Worm (Caenorhabditis elegans): ENCODE data around the gene F14H12.3.

The F14H12.3 gene

ce11 chrX:4343915-4344314, at the start of gene F14H12.3:
Gene F14H12.3, plus strand, starts transcription at chrX:4344215.
- no peak for TF ChIP-seq tbx-9 (tag; optimal IDR thresholded peaks at IDR 0.05; ENCODE audit: borderline replicate concordance)
- TF ChIP-seq xnd-1 (tag; optimal IDR thresholded peaks at IDR 0.05): no peak
- TF ChIP-seq efl-1 (GFP tag; optimal IDR thresholded peaks at IDR 0.05): no peak
- TF ChIP-seq F49E8.2 (tag; optimal IDR thresholded peaks at IDR 0.05; ENCODE audit: insufficient read depth): no peak

- TF ChIP-seq egrh-3 (GFP tag; IDR thresholded peaks at IDR 0.05) (peak; percentile 31; the same call in 1 of the 2 replicates), rcor-1 (GFP tag; IDR thresholded peaks at IDR 0.05) (no peak), nhr-80 (tag; optimal IDR thresholded peaks at IDR 0.05) (peak; percentile 26), cebp-1 (GFP tag; IDR thresholded peaks at IDR 0.05) (peak; percentile 38; the same call in 1 of the 2 replicates), cebp-1 (tag; optimal IDR thresholded peaks at IDR 0.05) (peak; percentile 84)
Observed at ce11 chrX:4294957-4295356, 49.1 kb upstream of the F14H12.3 start.

ce11 chrX:4295917-4296316, 48.1 kb upstream of the F14H12.3 start:
- TF ChIP-seq F37B4.10 (GFP tag; IDR thresholded peaks at IDR 0.05) (no peak), rpc-1 (optimal IDR thresholded peaks at IDR 0.05) (no peak), rpc-1 (tag; optimal IDR thresholded peaks at IDR 0.05) (no peak)

ce11 chrX:4297452-4297851, 46.6 kb upstream of the F14H12.3 start, which contains the start of gene paf-2:
Gene paf-2, minus strand, starts transcription at chrX:4297741.
- TF ChIP-seq Y67H2A.10 (GFP tag; conservative IDR thresholded peaks at IDR 0.05) (no peak), ceh-27 (GFP tag; optimal IDR thresholded peaks at IDR 0.05) (peak; percentile 40)

ce11 chrX:4303200-4303599, 40.8 kb upstream of the F14H12.3 start:
- TF ChIP-seq K12H6.12 (tag; optimal IDR thresholded peaks at IDR 0.05) (no peak), T26A5.8 (tag; optimal IDR thresholded peaks at IDR 0.05) (no peak), B0035.1 (tag; optimal IDR thresholded peaks at IDR 0.05) (no peak), mcd-1 (GFP tag; IDR thresholded peaks at IDR 0.05) (no peak), cebp-2 (GFP tag; IDR thresholded peaks at IDR 0.05) (no peak), mxl-1 (tag; optimal IDR thresholded peaks at IDR 0.05) (no peak), madf-6 (GFP tag; IDR thresholded peaks at IDR 0.05) (no peak), egl-18 (GFP tag; IDR thresholded peaks at IDR 0.05) (no peak), hlh-26 (GFP tag; conservative IDR thresholded peaks at IDR 0.05) (no peak), ama-1 (optimal IDR thresholded peaks at IDR 0.05) (no peak), ama-1 (GFP tag; optimal IDR thresholded peaks at IDR 0.05) (no peak), sdz-38 (tag; optimal IDR thresholded peaks at IDR 0.05) (no peak), fkh-3 (tag; optimal IDR thresholded peaks at IDR 0.05) (no peak), unc-62 (GFP tag; optimal IDR thresholded peaks at IDR 0.05) (no peak), F52B5.7 (tag; optimal IDR thresholded peaks at IDR 0.05) (no peak), dpl-1 (GFP tag; optimal IDR thresholded peaks at IDR 0.05) (no peak)

- no peak for TF ChIP-seq ceh-27 (GFP tag; optimal IDR thresholded peaks at IDR 0.05)
- no peak for TF ChIP-seq nhr-179 (tag; optimal IDR thresholded peaks at IDR 0.05)
Observed at ce11 chrX:4306861-4307260, 37.2 kb upstream of the F14H12.3 start, which contains the start of gene pqn-15. Gene pqn-15, minus strand, starts transcription at chrX:4306961.

- TF ChIP-seq F37B4.10 (GFP tag; IDR thresholded peaks at IDR 0.05) (no peak), cebp-1 (GFP tag; IDR thresholded peaks at IDR 0.05) (no peak), cebp-1 (tag; optimal IDR thresholded peaks at IDR 0.05) (no peak), snpc-4 (GFP tag; optimal IDR thresholded peaks at IDR 0.05) (no peak), snpc-4 (tag; optimal IDR thresholded peaks at IDR 0.05) (no peak), F39B2.1 (GFP tag; IDR thresholded peaks at IDR 0.05) (no peak), let-607 (tag; optimal IDR thresholded peaks at IDR 0.05) (peak; percentile 11 to 20), attf-5 (GFP tag; optimal IDR thresholded peaks at IDR 0.05) (peak; percentile 39), nfya-1 (tag; optimal IDR thresholded peaks at IDR 0.05; ENCODE audit: borderline replicate concordance, insufficient read depth) (no peak), nhr-80 (tag; optimal IDR thresholded peaks at IDR 0.05) (peak; percentile 81), nfya-2 (GFP tag; IDR thresholded peaks at IDR 0.05) (no peak), ceh-27 (GFP tag; optimal IDR thresholded peaks at IDR 0.05) (no peak)
Observed at ce11 chrX:4307559-4308005, 36.4 kb upstream of the F14H12.3 start.
